Worm (Caenorhabditis elegans) whole organism, L4 larva: Measurements from ENCODE around the gene scp-1.

ENCODE experiments used
- Y75B8A.6 ChIP-seq: fragments of 200-800 bp; sonication (Bioruptor generic); IDR thresholded peaks from 2 replicates; pipeline ENCODE4 v1.3.6; 2022; ENCODE audit warnings: missing genetic modification reagents, missing genetic modification characterization, missing compliant biosample characterization
- attf-4 ChIP-seq: sonication (generic microtip); optimal IDR thresholded peaks from 3 replicates; lab custom pipeline; 2017; ENCODE audit warnings: missing biosample characterization, missing genetic modification characterization
- mdt-29 ChIP-seq: fragments of 200-800 bp; sonication (Bioruptor generic); IDR thresholded peaks from 2 replicates; pipeline ENCODE4 v1.3.6; 2022; ENCODE audit warnings: missing genetic modification reagents, missing genetic modification characterization, missing compliant biosample characterization
- nhr-6 ChIP-seq: fragments of 150-350 bp; optimal IDR thresholded peaks from 2 replicates; lab custom pipeline; 2014; ENCODE audit warnings: missing biosample characterization, missing genetic modification characterization
- tag-97 ChIP-seq: fragments of 200-800 bp; sonication (Bioruptor generic); IDR thresholded peaks from 2 replicates; pipeline ENCODE4 v1.3.6; 2022; ENCODE audit warnings: missing genetic modification characterization, missing compliant biosample characterization
- zfp-2 ChIP-seq: sonication (generic microtip); optimal IDR thresholded peaks from 2 replicates; lab custom pipeline; 2016; ENCODE audit warnings: mild to moderate bottlenecking, missing genetic modification characterization, missing compliant biosample characterization

Gene scp-1

DNA sequence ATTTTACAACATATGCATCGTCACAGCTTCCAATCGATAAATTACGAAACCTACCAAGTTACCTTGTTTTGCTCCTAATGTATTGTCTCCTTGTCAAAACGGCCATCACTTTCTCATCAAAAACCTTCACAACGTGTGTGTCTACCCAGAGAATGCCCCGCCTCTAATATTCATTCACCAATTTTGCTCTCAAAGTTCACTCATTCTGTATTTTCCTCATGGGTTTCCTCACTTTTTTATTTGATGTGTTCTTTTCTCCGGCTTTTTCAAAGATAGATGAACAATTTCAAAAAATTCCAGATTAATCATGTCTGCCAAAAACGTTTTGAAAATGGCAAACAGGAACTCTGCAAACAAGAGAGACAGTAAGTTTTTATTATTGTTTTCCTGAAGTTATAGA is 51.4 kb downstream of the scp-1 start, which contains the start of gene C06C3.7:
TSS of gene C06C3.7 (plus strand) at position 301 of the 400 bp plus-strand sequence.
- TF ChIP-seq nhr-6: no peak
- TF ChIP-seq mdt-29 (GFP tag; lab: Robert Waterston, UW): no peak
- TF ChIP-seq zfp-2 (tag; lab: Kevin White, UChicago): no peak
- no peak for TF ChIP-seq attf-4 (tag; lab: Kevin White, UChicago)
- no peak for TF ChIP-seq tag-97 (GFP tag; lab: Robert Waterston, UW)
- no peak for TF ChIP-seq Y75B8A.6 (GFP tag; lab: Robert Waterston, UW)
